Worm (Caenorhabditis elegans) whole organism, early embryonic: ENCODE measurements around the gene D1014.7.

Experiments
- B0310.2 ChIP-seq: sonication (generic microtip); optimal IDR thresholded peaks from 2 replicates; lab custom pipeline; 2016; ENCODE audit warnings: mild to moderate bottlenecking, missing genetic modification characterization, missing compliant biosample characterization
- F13C5.2 ChIP-seq: sonication (generic microtip); optimal IDR thresholded peaks from 2 replicates; lab custom pipeline; 2017; ENCODE audit warnings: mild to moderate bottlenecking, missing genetic modification characterization, inconsistent platforms, missing compliant biosample characterization
- aly-1 ChIP-seq: sonication (generic microtip); optimal IDR thresholded peaks from 2 replicates; lab custom pipeline; 2016; ENCODE audit warnings: missing genetic modification characterization, missing compliant biosample characterization
- ama-1 ChIP-seq: fragments of 150-350 bp; optimal IDR thresholded peaks from 2 replicates; lab custom pipeline; 2014
- ceh-13 ChIP-seq: fragments of 200-800 bp; sonication (Bioruptor generic); optimal IDR thresholded peaks from 2 replicates; lab custom pipeline; 2018; ENCODE audit warnings: mild to moderate bottlenecking, missing genetic modification characterization, missing compliant biosample characterization
- ceh-36 ChIP-seq: sonication (generic microtip); optimal IDR thresholded peaks from 2 replicates; lab custom pipeline; 2016; ENCODE audit warnings: missing genetic modification characterization, inconsistent platforms, missing compliant biosample characterization
- ets-7 ChIP-seq: sonication (generic microtip); optimal IDR thresholded peaks from 2 replicates; lab custom pipeline; 2016; ENCODE audit warnings: missing genotype, missing genetic modification characterization, missing compliant biosample characterization
- flt-1 ChIP-seq: fragments of 200-800 bp; sonication (Bioruptor generic); IDR thresholded peaks from 2 replicates; pipeline ENCODE4 v1.3.6; 2022; ENCODE audit warnings: missing genetic modification characterization, missing compliant biosample characterization
- hmbx-1 ChIP-seq: sonication (generic microtip); optimal IDR thresholded peaks from 2 replicates; lab custom pipeline; 2016; ENCODE audit warnings: mild to moderate bottlenecking, missing genetic modification characterization, missing compliant biosample characterization
- hmg-4 ChIP-seq: fragments of 200-800 bp; sonication (Bioruptor generic); optimal IDR thresholded peaks from 2 replicates; lab custom pipeline; 2018; ENCODE audit warnings: mild to moderate bottlenecking, missing genetic modification characterization, missing compliant biosample characterization
- hnd-1 ChIP-seq: sonication (generic microtip); optimal IDR thresholded peaks from 2 replicates; lab custom pipeline; 2016; ENCODE audit warnings: missing genetic modification characterization, missing compliant biosample characterization
- pes-1 ChIP-seq: fragments of 200-800 bp; sonication (Bioruptor generic); IDR thresholded peaks from 2 replicates; pipeline ENCODE4 v1.3.6; 2022; ENCODE audit warnings: missing genetic modification reagents, missing genetic modification characterization, missing compliant biosample characterization
- scrt-1 ChIP-seq: fragments of 200-800 bp; sonication (Bioruptor generic); IDR thresholded peaks from 2 replicates; pipeline ENCODE4 v1.3.6; 2022; ENCODE audit warnings: missing genetic modification characterization, missing compliant biosample characterization
- sea-1 ChIP-seq: fragments of 200-800 bp; sonication (Bioruptor generic); conservative IDR thresholded peaks from 2 replicates; pipeline ENCODE4 v1.3.6; 2022; ENCODE audit warnings: missing genetic modification characterization, missing compliant biosample characterization
- tbx-11 ChIP-seq: fragments of 200-800 bp; sonication (Bioruptor generic); IDR thresholded peaks from 2 replicates; pipeline ENCODE4 v1.3.6; 2022; ENCODE audit warnings: missing genetic modification characterization, missing compliant biosample characterization
- tbx-37 ChIP-seq: fragments of 200-800 bp; sonication (Bioruptor generic); conservative IDR thresholded peaks from 2 replicates; pipeline ENCODE4 v1.3.6; 2022; ENCODE audit warnings: missing genetic modification reagents, missing genetic modification characterization, missing compliant biosample characterization
- tra-4 ChIP-seq: sonication (generic microtip); optimal IDR thresholded peaks from 2 replicates; lab custom pipeline; 2017; ENCODE audit warnings: missing genetic modification characterization, missing compliant biosample characterization

D1014.7 gene

DNA sequence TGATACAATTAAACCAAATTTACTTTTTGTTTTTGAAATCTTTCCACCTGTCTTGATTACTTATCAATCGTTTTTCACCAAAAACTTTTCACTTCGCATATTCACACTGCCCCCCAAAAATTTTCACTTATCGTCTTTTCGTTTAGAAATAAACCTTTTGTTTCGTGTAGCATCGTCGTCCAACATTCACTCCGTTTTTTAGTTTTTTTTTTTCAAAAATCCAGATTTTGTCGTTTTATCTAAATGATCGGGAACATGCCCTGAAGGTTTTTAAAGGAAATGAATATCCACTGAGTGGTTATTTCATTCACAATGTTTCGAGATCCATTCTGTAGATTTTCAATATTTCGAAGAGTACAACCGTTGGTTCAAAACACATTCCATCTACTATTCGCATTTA is at the start of gene D1014.7:
Gene D1014.7 (plus strand): TSS at position 301 of the 400 bp plus-strand sequence.
- TF ChIP-seq flt-1 (GFP tag; lab: Robert Waterston, UW) (no peak), B0310.2 (tag; lab: Kevin White, UChicago) (no peak), hnd-1 (tag; lab: Kevin White, UChicago) (no peak)

DNA sequence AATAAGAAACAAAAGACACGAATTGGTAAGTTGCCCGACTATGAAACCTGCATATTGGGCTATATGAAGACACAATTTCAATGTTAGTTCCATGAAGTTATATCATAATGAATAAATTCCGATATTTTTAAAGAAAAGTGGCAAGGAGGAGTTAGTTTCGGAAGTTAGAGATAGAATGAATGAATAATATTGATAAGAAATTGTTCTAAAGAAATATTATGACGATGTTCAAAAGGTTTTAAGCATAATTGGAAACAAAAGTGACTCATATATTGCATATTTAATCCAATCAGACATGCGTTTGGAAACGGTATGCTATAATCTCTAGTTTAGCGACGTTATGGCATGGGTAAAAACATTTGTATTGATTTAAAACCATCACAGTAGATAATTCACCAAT is 48.4 kb upstream of the D1014.7 start, which contains the start of gene str-143:
Gene str-143 (minus strand): TSS at position 101 of the 400 bp plus-strand sequence.
- TF ChIP-seq tbx-11 (GFP tag; lab: Robert Waterston, UW) (no peak), B0310.2 (tag; lab: Kevin White, UChicago) (no peak), tra-4 (tag; lab: Kevin White, UChicago) (no peak), scrt-1 (GFP tag; lab: Robert Waterston, UW) (no peak), tbx-37 (GFP tag; lab: Robert Waterston, UW) (no peak), hmg-4 (GFP tag; lab: Kevin White, UChicago) (no peak), pes-1 (GFP tag; lab: Robert Waterston, UW) (no peak)

DNA sequence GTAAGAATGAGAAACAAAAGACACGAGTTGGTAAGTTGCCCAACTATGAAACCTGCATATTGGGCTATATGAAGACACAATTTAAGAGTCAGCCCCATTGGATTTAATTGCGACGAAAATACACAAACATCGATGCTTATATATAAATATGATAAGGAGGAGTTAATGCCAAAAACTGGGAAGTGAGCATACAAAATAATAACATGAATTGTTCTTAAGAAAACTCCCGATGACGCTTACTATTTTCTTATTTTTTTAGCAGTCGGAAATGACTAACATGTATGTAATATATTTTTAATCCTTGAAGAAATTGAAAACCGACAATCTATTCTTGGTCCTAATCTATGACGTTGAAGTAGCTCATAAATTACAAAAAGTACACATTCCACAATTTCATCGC is 46.0 kb upstream of the D1014.7 start, which contains the start of gene str-144:
Gene str-144 (minus strand): TSS at position 101 of the 400 bp plus-strand sequence.
- TF ChIP-seq ceh-36 (tag; lab: Kevin White, UChicago) (no peak), ama-1 (lab: Kevin White, UChicago) (no peak), flt-1 (GFP tag; lab: Robert Waterston, UW) (no peak)

DNA sequence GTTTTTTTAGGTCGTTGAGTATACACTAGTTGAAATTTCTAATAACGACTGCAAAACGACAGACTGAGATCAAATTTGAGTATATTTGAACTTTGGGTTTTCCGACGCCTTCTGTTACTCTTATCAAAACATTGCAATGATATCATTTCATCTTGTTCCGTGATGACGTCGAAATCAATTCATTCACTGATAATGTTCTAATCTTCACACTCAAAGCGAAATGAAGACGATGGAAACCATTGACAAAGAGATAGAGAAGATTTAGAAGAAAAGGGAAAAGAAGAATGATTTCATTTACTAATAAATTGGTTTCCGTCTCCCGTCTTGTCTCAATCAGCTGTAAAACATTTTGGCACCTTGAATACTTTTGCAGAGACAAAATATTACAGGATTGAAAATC is 44.9 kb upstream of the D1014.7 start:
- no peak for TF ChIP-seq ceh-36 (tag; lab: Kevin White, UChicago)
- no peak for TF ChIP-seq flt-1 (GFP tag; lab: Robert Waterston, UW)
- TF ChIP-seq scrt-1 (GFP tag; lab: Robert Waterston, UW) = no peak
- TF ChIP-seq F13C5.2 (tag; lab: Kevin White, UChicago) = no peak
- TF ChIP-seq aly-1 = no peak
- no peak for TF ChIP-seq tbx-11 (GFP tag; lab: Robert Waterston, UW)

DNA sequence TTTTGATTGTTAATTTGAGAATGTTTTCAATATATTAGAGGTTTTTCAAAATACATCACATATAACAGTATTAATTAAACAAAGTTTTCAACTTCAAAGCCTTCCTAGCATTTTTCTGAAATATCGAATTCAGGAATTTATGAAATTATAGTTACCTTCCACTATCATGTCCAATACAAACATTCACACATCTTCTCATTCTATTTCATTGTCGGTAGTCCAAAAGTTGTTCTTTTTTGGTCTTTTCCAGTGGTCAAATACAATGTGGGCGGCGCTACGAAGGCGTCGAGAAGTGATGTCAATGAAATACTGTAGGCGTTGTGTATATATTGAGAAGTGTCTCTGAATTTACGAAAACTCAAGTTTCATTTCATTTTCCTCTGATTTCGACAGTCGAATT is 42.4 kb upstream of the D1014.7 start, which contains the start of gene catp-3:
Gene catp-3 (plus strand): TSS at position 301 of the 400 bp plus-strand sequence.
- TF ChIP-seq scrt-1 (GFP tag; lab: Robert Waterston, UW) (no peak), aly-1 (no peak), tbx-11 (GFP tag; lab: Robert Waterston, UW) (no peak), ceh-13 (GFP tag; lab: Kevin White, UChicago) (no peak), hmg-4 (GFP tag; lab: Kevin White, UChicago) (no peak), ets-7 (tag; lab: Kevin White, UChicago) (no peak), hmbx-1 (tag; lab: Kevin White, UChicago) (no peak), B0310.2 (tag; lab: Kevin White, UChicago) (no peak), flt-1 (GFP tag; lab: Robert Waterston, UW) (no peak), pes-1 (GFP tag; lab: Robert Waterston, UW) (no peak), tbx-37 (GFP tag; lab: Robert Waterston, UW) (no peak), tra-4 (tag; lab: Kevin White, UChicago) (no peak), hnd-1 (tag; lab: Kevin White, UChicago) (no peak), ama-1 (lab: Kevin White, UChicago) (no peak), F13C5.2 (tag; lab: Kevin White, UChicago) (no peak), sea-1 (GFP tag; lab: Robert Waterston, UW) (no peak), ceh-36 (tag; lab: Kevin White, UChicago) (no peak)

DNA sequence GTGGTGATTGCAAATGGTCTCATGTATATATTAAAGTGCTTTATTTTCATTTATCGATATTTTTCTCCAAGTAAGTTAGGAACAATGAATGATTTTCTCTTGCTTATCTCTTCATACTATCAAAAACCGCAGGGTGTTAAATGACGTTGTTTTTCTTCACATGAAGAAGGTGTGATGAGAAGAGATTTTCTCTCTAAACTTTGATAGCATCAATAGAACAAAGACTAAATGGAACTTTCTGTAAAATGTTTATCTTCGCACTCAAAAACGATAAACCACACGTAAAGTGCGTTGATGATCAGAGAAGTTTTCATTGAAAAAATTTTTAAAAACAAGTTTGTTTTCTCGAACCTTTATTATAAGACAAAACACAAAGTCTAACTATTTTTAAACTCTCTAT is 38.3 kb upstream of the D1014.7 start:
- TF ChIP-seq tbx-11 (GFP tag; lab: Robert Waterston, UW) (no peak), tbx-37 (GFP tag; lab: Robert Waterston, UW) (no peak), B0310.2 (tag; lab: Kevin White, UChicago) (no peak), ceh-36 (tag; lab: Kevin White, UChicago) (no peak)

DNA sequence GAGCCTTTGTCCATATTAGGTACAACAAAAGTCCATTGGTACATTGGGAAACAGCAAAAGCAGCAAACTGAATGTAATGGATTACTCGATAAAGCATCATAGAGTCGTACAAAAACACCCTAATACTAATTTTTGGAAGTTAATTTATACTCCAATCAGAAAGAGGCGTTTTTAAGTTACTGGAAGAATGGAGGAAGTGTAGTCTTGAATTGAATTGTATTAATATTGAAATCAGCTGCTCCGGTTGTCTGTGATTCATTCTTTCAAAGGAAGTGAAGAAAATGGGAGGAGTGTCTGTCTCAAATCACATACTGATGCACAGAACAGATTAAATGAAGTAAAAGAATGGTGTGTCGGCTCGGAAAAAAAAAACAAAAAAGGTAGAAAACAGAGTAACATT is 36.5 kb upstream of the D1014.7 start, which contains the start of gene str-131:
Gene str-131 (minus strand): TSS at position 101 of the 400 bp plus-strand sequence.
- TF ChIP-seq sea-1 (GFP tag; lab: Robert Waterston, UW) = no peak
- TF ChIP-seq tbx-37 (GFP tag; lab: Robert Waterston, UW) = no peak
- no peak for TF ChIP-seq ceh-36 (tag; lab: Kevin White, UChicago)
- TF ChIP-seq aly-1 = no peak
- no peak for TF ChIP-seq hmg-4 (GFP tag; lab: Kevin White, UChicago)
- TF ChIP-seq pes-1 (GFP tag; lab: Robert Waterston, UW) = no peak
- no peak for TF ChIP-seq hmbx-1 (tag; lab: Kevin White, UChicago)
- no peak for TF ChIP-seq flt-1 (GFP tag; lab: Robert Waterston, UW)
- TF ChIP-seq ets-7 (tag; lab: Kevin White, UChicago) = no peak
- TF ChIP-seq ceh-13 (GFP tag; lab: Kevin White, UChicago) = no peak
- TF ChIP-seq tra-4 (tag; lab: Kevin White, UChicago) = no peak
- no peak for TF ChIP-seq B0310.2 (tag; lab: Kevin White, UChicago)
- no peak for TF ChIP-seq ama-1 (lab: Kevin White, UChicago)
- TF ChIP-seq scrt-1 (GFP tag; lab: Robert Waterston, UW) = no peak
- TF ChIP-seq F13C5.2 (tag; lab: Kevin White, UChicago) = no peak
- TF ChIP-seq tbx-11 (GFP tag; lab: Robert Waterston, UW) = no peak
- no peak for TF ChIP-seq hnd-1 (tag; lab: Kevin White, UChicago)

DNA sequence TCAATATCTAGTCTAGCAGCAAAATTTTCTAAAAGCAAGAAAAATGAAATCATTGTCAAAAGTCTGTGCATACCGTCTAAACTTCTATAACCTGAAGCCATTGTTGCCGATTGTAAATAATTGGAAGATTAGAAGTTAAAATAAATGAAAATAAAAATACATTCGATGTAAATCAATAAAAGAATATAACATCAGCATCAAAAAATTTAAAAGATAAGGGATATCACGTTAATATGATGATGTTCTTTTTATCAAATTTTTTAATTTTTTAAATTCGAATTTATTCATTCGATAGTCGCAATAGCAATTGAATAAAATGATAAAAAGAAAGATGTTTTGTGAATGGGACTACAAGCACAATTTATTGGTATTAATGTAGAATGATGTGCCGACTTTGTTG is 32.9 kb upstream of the D1014.7 start, which contains the start of gene C09H5.7:
Gene C09H5.7 (minus strand): TSS at position 101 of the 400 bp plus-strand sequence.
- no peak for TF ChIP-seq F13C5.2 (tag; lab: Kevin White, UChicago)
- TF ChIP-seq tbx-11 (GFP tag; lab: Robert Waterston, UW) = no peak
- no peak for TF ChIP-seq hmg-4 (GFP tag; lab: Kevin White, UChicago)
- TF ChIP-seq ceh-13 (GFP tag; lab: Kevin White, UChicago) = no peak
- TF ChIP-seq tbx-37 (GFP tag; lab: Robert Waterston, UW) = no peak
- no peak for TF ChIP-seq ets-7 (tag; lab: Kevin White, UChicago)
